Fruit fly (Drosophila melanogaster) whole organism, pupa: Measurements from ENCODE around the gene pho.

ENCODE experiments used
- CG10348 ChIP-seq: fragments of 200-800 bp; sonication (Bioruptor generic); IDR thresholded peaks from 2 replicates; pipeline ENCODE4 v1.3.6; 2022; ENCODE audit warnings: missing biosample characterization, missing genetic modification characterization
- CG12605 ChIP-seq: fragments of 200-800 bp; sonication (Bioruptor generic); IDR thresholded peaks from 2 replicates; pipeline ENCODE4 v1.3.6; 2022; ENCODE audit warnings: missing biosample characterization, missing genetic modification characterization
- CG13204 ChIP-seq: fragments of 200-800 bp; sonication (Bioruptor generic); optimal IDR thresholded peaks from 2 replicates; lab custom pipeline; 2018; ENCODE audit warnings: missing biosample characterization, mild to moderate bottlenecking, missing genetic modification characterization, moderate library complexity
- CG14655 ChIP-seq: fragments of 200-800 bp; sonication (Bioruptor generic); optimal IDR thresholded peaks from 3 replicates; lab custom pipeline; 2017; ENCODE audit warnings: mild to moderate bottlenecking, missing biosample characterization, missing genetic modification reagents, missing genetic modification characterization
- CG15710 ChIP-seq: fragments of 200-800 bp; sonication (Bioruptor generic); optimal IDR thresholded peaks from 2 replicates; lab custom pipeline; 2018; ENCODE audit warnings: missing biosample characterization, mild to moderate bottlenecking, missing genetic modification characterization, moderate library complexity
- CG17806 ChIP-seq: fragments of 200-800 bp; sonication (Bioruptor generic); optimal IDR thresholded peaks from 2 replicates; lab custom pipeline; 2018; ENCODE audit warnings: missing biosample characterization, mild to moderate bottlenecking, missing genetic modification characterization, moderate library complexity
- CG32121 ChIP-seq: fragments of 200-800 bp; sonication (Bioruptor generic); IDR thresholded peaks from 2 replicates; pipeline ENCODE4 v1.3.6; 2022; ENCODE audit warnings: missing biosample characterization, missing genetic modification characterization
- CG34367 ChIP-seq: fragments of 200-800 bp; sonication (Bioruptor generic); optimal IDR thresholded peaks from 2 replicates; lab custom pipeline; 2018; ENCODE audit warnings: missing biosample characterization, mild to moderate bottlenecking, missing genetic modification characterization
- CG4496 ChIP-seq: fragments of 200-800 bp; sonication (Bioruptor generic); IDR thresholded peaks from 3 replicates; pipeline ENCODE4 v1.3.6; 2022; ENCODE audit warnings: missing biosample characterization, missing genetic modification characterization
- CG8159 ChIP-seq: fragments of 200-800 bp; sonication (Bioruptor generic); optimal IDR thresholded peaks from 3 replicates; lab custom pipeline; 2018; ENCODE audit warnings: missing biosample characterization, mild to moderate bottlenecking, missing genetic modification characterization, moderate library complexity
- CG8301 ChIP-seq: fragments of 200-800 bp; sonication (Bioruptor generic); optimal IDR thresholded peaks from 2 replicates; lab custom pipeline; 2018; ENCODE audit warnings: missing biosample characterization, mild to moderate bottlenecking, missing genetic modification characterization
- CG9948 ChIP-seq: fragments of 200-800 bp; sonication (Bioruptor generic); optimal IDR thresholded peaks from 2 replicates; lab custom pipeline; 2018; ENCODE audit warnings: missing biosample characterization, mild to moderate bottlenecking, missing genetic modification characterization, moderate library complexity
- D1 ChIP-seq: fragments of 200-800 bp; sonication (Bioruptor generic); optimal IDR thresholded peaks from 2 replicates; lab custom pipeline; 2018; ENCODE audit warnings: missing biosample characterization, mild to moderate bottlenecking, missing genetic modification characterization, moderate library complexity
- EcR ChIP-seq: fragments of 200-800 bp; sonication (Bioruptor generic); optimal IDR thresholded peaks from 3 replicates; lab custom pipeline; 2019; ENCODE audit warnings: missing biosample characterization, missing genetic modification characterization, mild to moderate bottlenecking, moderate library complexity, missing genetic modification reagents
- Ets98B ChIP-seq: fragments of 200-800 bp; sonication (Bioruptor generic); IDR thresholded peaks from 2 replicates; pipeline ENCODE4 v1.3.6; 2022; ENCODE audit warnings: missing biosample characterization, missing genetic modification characterization
- Pif1A ChIP-seq: fragments of 200-800 bp; sonication (Bioruptor generic); optimal IDR thresholded peaks from 3 replicates; lab custom pipeline; 2016; ENCODE audit warnings: missing biosample characterization, missing genetic modification characterization
- Pif1B ChIP-seq: fragments of 200-800 bp; sonication (Bioruptor generic); optimal IDR thresholded peaks from 3 replicates; lab custom pipeline; 2016; ENCODE audit warnings: missing biosample characterization, missing genetic modification characterization
- Snoo ChIP-seq: fragments of 200-800 bp; sonication (Bioruptor generic); optimal IDR thresholded peaks from 3 replicates; lab custom pipeline; 2017; ENCODE audit warnings: missing biosample characterization, mild to moderate bottlenecking, missing genetic modification characterization, inconsistent platforms
- fd96Ca ChIP-seq: fragments of 200-800 bp; sonication (Bioruptor generic); IDR thresholded peaks from 3 replicates; pipeline ENCODE4 v1.3.6; 2022; ENCODE audit warnings: missing biosample characterization, missing genetic modification characterization
- gl ChIP-seq: fragments of 200-800 bp; sonication (Bioruptor generic); optimal IDR thresholded peaks from 2 replicates; lab custom pipeline; 2018; ENCODE audit warnings: missing biosample characterization, mild to moderate bottlenecking, missing genetic modification characterization
- rn ChIP-seq: fragments of 200-800 bp; sonication (Bioruptor generic); IDR thresholded peaks from 2 replicates; pipeline ENCODE4 v1.3.6; 2022; ENCODE audit warnings: missing biosample characterization, missing genetic modification characterization

pho gene

DNA sequence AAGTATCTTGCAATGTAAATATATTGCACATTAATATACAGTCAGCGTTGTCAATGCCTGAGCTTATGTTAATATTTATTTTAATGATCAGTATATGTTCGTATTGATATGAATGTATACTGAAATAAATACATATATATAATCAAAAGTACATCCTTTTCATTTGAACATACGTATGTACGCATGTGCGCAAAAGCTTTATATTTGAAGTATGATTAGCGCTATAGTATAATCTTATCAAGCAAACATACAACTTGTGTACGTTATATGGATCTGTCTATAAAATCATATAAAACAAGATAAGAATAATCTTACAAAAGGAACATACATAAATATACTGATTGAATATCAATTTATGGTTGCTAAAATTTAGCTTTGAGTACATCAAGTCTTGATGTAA is 17.8 kb upstream of the pho start:
- TF ChIP-seq D1 (tag; lab: Kevin White, UChicago), result peak; percentile 92
- TF ChIP-seq Pif1A (GFP tag; lab: Kevin White, UChicago), result no peak
- TF ChIP-seq CG14655 (GFP tag; lab: Kevin White, UChicago), result no peak
- TF ChIP-seq Pif1B (GFP tag; lab: Kevin White, UChicago), result peak; percentile 30
- TF ChIP-seq CG10348 (GFP tag; lab: Robert Waterston, UW), result no peak
- TF ChIP-seq CG17806 (tag; lab: Kevin White, UChicago), result no peak

DNA sequence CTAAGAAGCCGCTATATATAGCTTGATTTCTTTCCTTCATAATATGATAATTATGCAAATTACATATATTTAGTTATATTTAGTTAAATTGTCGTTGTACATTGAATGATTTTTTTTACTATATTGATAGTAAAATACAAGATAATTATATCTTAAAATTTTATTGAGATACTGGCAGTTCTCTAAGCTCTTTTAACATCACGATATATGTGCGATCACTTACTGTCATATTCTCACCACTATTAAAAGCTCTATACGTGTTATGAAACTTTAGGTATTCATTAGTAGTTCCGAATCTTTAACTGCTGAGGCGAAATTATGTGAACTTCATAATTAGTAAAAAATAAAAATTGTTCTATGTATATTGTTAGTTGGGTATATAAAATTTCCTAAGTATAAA is 17.2 kb upstream of the pho start, which contains the start of gene Mitf:
Gene Mitf, plus strand, starts transcription at position 254 of the 400 bp plus-strand sequence.
- TF ChIP-seq CG10348 (GFP tag; lab: Robert Waterston, UW), result no peak

DNA sequence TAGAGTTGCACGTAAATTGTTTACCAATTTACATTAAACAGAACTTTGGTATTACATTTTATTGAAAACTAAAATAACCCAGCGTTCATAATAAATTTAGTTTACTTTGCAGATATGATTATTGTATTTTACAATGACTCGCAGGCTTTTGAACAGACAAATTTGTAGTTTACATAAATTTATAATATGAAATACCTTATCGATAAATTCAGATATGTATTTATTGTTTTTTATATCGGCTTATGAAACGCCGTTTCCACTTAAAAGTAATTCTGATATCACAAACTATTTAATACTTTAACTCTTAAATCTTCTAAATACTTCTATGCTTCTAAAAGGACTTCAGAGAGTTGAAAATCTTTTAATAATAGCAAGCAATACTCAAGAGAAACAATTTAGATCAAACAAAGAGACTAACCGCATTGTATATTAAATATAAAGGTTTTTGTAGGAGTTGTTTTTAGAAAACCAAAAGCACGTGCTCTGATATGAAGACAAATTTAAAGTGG is 15.3 kb upstream of the pho start, which contains the start of gene PIP4K:
Gene PIP4K, minus strand, starts transcription at position 196 of the 509 bp plus-strand sequence.
- TF ChIP-seq EcR (GFP tag; lab: Kevin White, UChicago), result no peak
- TF ChIP-seq fd96Ca, result no peak
- no peak for TF ChIP-seq CG8301 (tag; lab: Kevin White, UChicago)
- TF ChIP-seq gl (tag; lab: Kevin White, UChicago), result no peak
- TF ChIP-seq CG8159 (tag; lab: Kevin White, UChicago), result no peak
- TF ChIP-seq CG12605 (GFP tag; lab: Robert Waterston, UW), result no peak
- no peak for TF ChIP-seq CG13204 (GFP tag; lab: Kevin White, UChicago)
- TF ChIP-seq CG9948, result no peak
- TF ChIP-seq CG17806 (tag; lab: Kevin White, UChicago), result no peak
- no peak for TF ChIP-seq CG14655 (GFP tag; lab: Kevin White, UChicago)
- no peak for TF ChIP-seq CG10348 (GFP tag; lab: Robert Waterston, UW)

DNA sequence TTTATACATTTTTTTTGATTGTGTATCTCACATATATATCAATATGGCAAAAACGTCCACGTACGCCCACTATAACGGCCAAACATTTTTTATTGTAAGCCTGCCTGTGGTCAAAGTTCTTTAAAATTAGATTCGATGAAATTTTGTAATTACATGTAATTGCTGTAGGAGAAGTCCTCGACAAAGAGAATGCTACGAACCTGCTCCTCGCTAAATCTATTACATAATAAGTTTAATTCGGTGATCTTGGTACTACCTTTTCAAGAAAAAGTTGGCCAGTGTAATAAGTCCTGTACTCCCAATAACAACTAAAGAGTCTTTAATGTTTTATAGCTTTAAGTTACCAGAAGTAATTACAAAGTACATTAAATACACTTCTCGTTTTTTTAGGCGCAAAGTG is 10.2 kb upstream of the pho start:
- TF ChIP-seq rn (no peak), Snoo (no peak), fd96Ca (no peak), Pif1B (GFP tag; lab: Kevin White, UChicago) (no peak), CG32121 (GFP tag; lab: Robert Waterston, UW) (no peak)

DNA sequence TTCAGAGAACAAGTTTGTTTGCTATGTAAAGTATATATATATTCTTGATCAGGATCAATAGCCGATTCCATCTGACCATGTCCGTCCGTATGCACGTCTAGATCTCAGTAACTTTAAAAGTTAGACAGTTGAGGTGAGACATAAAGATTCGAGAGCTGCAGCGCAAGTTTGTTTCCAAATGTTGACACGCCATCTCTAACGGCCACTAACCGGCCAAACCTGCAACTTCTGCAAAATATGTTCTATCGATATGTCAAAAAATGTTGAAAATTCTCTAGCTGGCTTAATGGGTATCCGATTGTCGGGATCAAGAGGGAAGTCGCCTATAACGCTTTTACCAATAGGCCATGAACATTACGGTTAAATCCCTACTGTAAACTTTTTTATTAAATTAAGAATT is 5.4 kb upstream of the pho start:
- TF ChIP-seq EcR (GFP tag; lab: Kevin White, UChicago) (no peak), CG8301 (tag; lab: Kevin White, UChicago) (no peak), D1 (tag; lab: Kevin White, UChicago) (no peak), rn (no peak), Snoo (no peak), fd96Ca (no peak), CG17806 (tag; lab: Kevin White, UChicago) (no peak), CG15710 (no peak), CG12605 (GFP tag; lab: Robert Waterston, UW) (no peak), CG32121 (GFP tag; lab: Robert Waterston, UW) (no peak), Ets98B (GFP tag; lab: Robert Waterston, UW) (no peak), CG8159 (tag; lab: Kevin White, UChicago) (no peak), CG9948 (no peak), Pif1B (GFP tag; lab: Kevin White, UChicago) (no peak), CG10348 (GFP tag; lab: Robert Waterston, UW) (no peak), CG13204 (GFP tag; lab: Kevin White, UChicago) (no peak)

DNA sequence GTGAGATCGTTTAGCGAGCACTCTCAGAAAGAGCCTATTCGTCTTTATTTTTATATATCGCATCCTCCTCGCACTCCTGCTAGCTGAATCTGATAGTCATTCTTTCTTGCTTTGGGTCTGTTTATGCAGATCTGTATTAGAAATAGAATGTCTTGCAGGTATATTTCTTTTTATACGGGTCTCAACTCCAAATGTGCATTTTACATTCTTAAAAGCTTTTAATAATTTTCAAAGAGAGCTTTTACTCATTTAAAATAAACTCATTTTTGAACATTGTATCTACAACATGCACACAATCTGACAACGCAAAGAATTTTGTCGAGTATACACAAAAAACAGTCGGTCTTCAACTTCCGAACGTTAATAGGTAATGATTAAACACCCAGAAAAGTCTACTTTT is 4.0 kb upstream of the pho start, which contains the start of gene CG33521:
Gene CG33521, plus strand, starts transcription at position 301 of the 400 bp plus-strand sequence.
- no peak for TF ChIP-seq CG34367 (tag; lab: Kevin White, UChicago)
- TF ChIP-seq CG32121 (GFP tag; lab: Robert Waterston, UW), result no peak
- TF ChIP-seq CG4496 (GFP tag; lab: Robert Waterston, UW), result no peak
- no peak for TF ChIP-seq Pif1B (GFP tag; lab: Kevin White, UChicago)
- TF ChIP-seq, all 21 proteins: peak for 0

DNA sequence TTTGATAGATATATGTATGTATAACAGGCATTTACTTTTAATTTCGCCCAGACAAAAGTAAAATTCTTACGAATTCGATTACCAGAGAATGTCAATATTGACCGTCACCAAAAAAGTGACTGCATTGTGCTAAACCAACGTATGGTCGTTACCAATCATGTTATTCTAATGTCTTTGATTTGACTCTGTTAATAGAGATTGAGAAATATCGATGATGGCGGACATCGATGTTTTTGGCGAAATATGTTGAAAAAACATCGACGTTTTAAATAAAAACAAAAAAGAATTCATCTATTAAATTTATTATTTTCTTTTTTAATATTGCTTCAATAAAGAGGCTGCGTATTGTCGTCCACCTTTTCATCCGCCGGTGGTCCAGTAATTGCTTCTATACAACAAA is 1.4 kb upstream of the pho start:
- TF ChIP-seq CG15710 (no peak), CG32121 (GFP tag; lab: Robert Waterston, UW) (no peak), CG8159 (tag; lab: Kevin White, UChicago) (no peak), CG17806 (tag; lab: Kevin White, UChicago) (no peak), EcR (GFP tag; lab: Kevin White, UChicago) (no peak), Pif1B (GFP tag; lab: Kevin White, UChicago) (no peak), Ets98B (GFP tag; lab: Robert Waterston, UW) (no peak)

DNA sequence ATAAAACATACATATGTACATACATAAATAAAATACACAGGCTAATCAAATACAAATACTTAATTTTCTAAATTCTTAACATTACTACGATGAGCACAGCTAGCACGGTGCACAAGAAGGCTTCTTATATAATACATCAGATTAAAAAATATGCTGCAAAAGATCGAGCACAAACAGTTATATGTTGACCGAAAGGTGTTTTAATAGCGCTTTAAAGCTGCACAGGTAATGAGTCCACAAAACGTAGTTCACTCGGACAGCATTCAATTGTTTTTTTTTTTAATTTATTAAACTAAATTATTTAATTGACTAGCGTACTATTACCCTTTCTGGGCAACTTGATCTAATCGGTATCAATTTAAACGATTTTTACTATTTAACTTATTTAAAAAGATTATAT is 6.3 kb downstream of the pho start:
- TF ChIP-seq CG15710 (no peak), gl (tag; lab: Kevin White, UChicago) (no peak), Snoo (no peak)
